Fruit fly (Drosophila melanogaster) whole organism, pupa: ENCODE results near the gene CG11980.

ENCODE experiments used
- CG12605 ChIP-seq: fragments of 200-800 bp; sonication (Bioruptor generic); IDR thresholded peaks from 2 replicates; pipeline ENCODE4 v1.3.6; 2022; ENCODE audit warnings: missing biosample characterization, missing genetic modification characterization
- CG13204 ChIP-seq: fragments of 200-800 bp; sonication (Bioruptor generic); optimal IDR thresholded peaks from 2 replicates; lab custom pipeline; 2018; ENCODE audit warnings: missing biosample characterization, mild to moderate bottlenecking, missing genetic modification characterization, moderate library complexity
- CG15710 ChIP-seq: fragments of 200-800 bp; sonication (Bioruptor generic); optimal IDR thresholded peaks from 2 replicates; lab custom pipeline; 2018; ENCODE audit warnings: missing biosample characterization, mild to moderate bottlenecking, missing genetic modification characterization, moderate library complexity
- CG17806 ChIP-seq: fragments of 200-800 bp; sonication (Bioruptor generic); optimal IDR thresholded peaks from 2 replicates; lab custom pipeline; 2018; ENCODE audit warnings: missing biosample characterization, mild to moderate bottlenecking, missing genetic modification characterization, moderate library complexity
- CG32121 ChIP-seq: fragments of 200-800 bp; sonication (Bioruptor generic); IDR thresholded peaks from 2 replicates; pipeline ENCODE4 v1.3.6; 2022; ENCODE audit warnings: missing biosample characterization, missing genetic modification characterization
- CG4496 ChIP-seq: fragments of 200-800 bp; sonication (Bioruptor generic); IDR thresholded peaks from 3 replicates; pipeline ENCODE4 v1.3.6; 2022; ENCODE audit warnings: missing biosample characterization, missing genetic modification characterization
- CG8301 ChIP-seq: fragments of 200-800 bp; sonication (Bioruptor generic); optimal IDR thresholded peaks from 2 replicates; lab custom pipeline; 2018; ENCODE audit warnings: missing biosample characterization, mild to moderate bottlenecking, missing genetic modification characterization
- D1 ChIP-seq: fragments of 200-800 bp; sonication (Bioruptor generic); optimal IDR thresholded peaks from 2 replicates; lab custom pipeline; 2018; ENCODE audit warnings: missing biosample characterization, mild to moderate bottlenecking, missing genetic modification characterization, moderate library complexity
- EcR ChIP-seq: fragments of 200-800 bp; sonication (Bioruptor generic); optimal IDR thresholded peaks from 3 replicates; lab custom pipeline; 2019; ENCODE audit warnings: missing biosample characterization, missing genetic modification characterization, mild to moderate bottlenecking, moderate library complexity, missing genetic modification reagents
- Ets98B ChIP-seq: fragments of 200-800 bp; sonication (Bioruptor generic); IDR thresholded peaks from 2 replicates; pipeline ENCODE4 v1.3.6; 2022; ENCODE audit warnings: missing biosample characterization, missing genetic modification characterization
- Pif1A ChIP-seq: fragments of 200-800 bp; sonication (Bioruptor generic); optimal IDR thresholded peaks from 3 replicates; lab custom pipeline; 2016; ENCODE audit warnings: missing biosample characterization, missing genetic modification characterization
- gl ChIP-seq: fragments of 200-800 bp; sonication (Bioruptor generic); optimal IDR thresholded peaks from 2 replicates; lab custom pipeline; 2018; ENCODE audit warnings: missing biosample characterization, mild to moderate bottlenecking, missing genetic modification characterization
- rn ChIP-seq: fragments of 200-800 bp; sonication (Bioruptor generic); IDR thresholded peaks from 2 replicates; pipeline ENCODE4 v1.3.6; 2022; ENCODE audit warnings: missing biosample characterization, missing genetic modification characterization

dm6 chr3R:9007258-9007657 is 3.4 kb downstream of the CG11980 start:
- TF ChIP-seq CG8301 (no peak), CG12605 (GFP tag; lab: Robert Waterston, UW) (no peak), CG13204 (GFP tag; lab: Kevin White, UChicago) (no peak), EcR (no peak), CG4496 (GFP tag; lab: Robert Waterston, UW) (no peak), rn (no peak), Ets98B (no peak), CG32121 (no peak), Pif1A (no peak), gl (tag; lab: Kevin White, UChicago) (no peak), D1 (tag; lab: Kevin White, UChicago) (no peak), CG17806 (tag; lab: Kevin White, UChicago) (no peak), CG15710 (tag; lab: Kevin White, UChicago) (no peak)
